Fruit fly (Drosophila melanogaster): ENCODE data around the gene CG5421.

Gene CG5421

dm6 chr2L:12485897-12486615 is 38.1 kb upstream of the CG5421 start (continued):
- no peak for TF ChIP-seq ap (GFP tag; IDR thresholded peaks at IDR 0.05)
- TF ChIP-seq pnt (GFP tag; optimal IDR thresholded peaks at IDR 0.05): no peak
- peak in 1 of 2 experiments; percentile 92 for TF ChIP-seq Hr78 (GFP tag; optimal IDR thresholded peaks at IDR 0.05)
- no peak for TF ChIP-seq tll (GFP tag; optimal IDR thresholded peaks at IDR 0.05)
- peak; percentile 52 for TF ChIP-seq CG11504 (tag; optimal IDR thresholded peaks at IDR 0.05)
- TF ChIP-seq CG10654 (GFP tag; optimal IDR thresholded peaks at IDR 0.05): no peak
- TF ChIP-seq Dfd (GFP tag; optimal IDR thresholded peaks at IDR 0.05): no peak
- no peak for TF ChIP-seq Mes4 (GFP tag; optimal IDR thresholded peaks at IDR 0.05)
- no peak for TF ChIP-seq CG15514 (GFP tag; optimal IDR thresholded peaks at IDR 0.05)
- no peak for TF ChIP-seq hb (GFP tag; IDR thresholded peaks at IDR 0.05; ENCODE audit: partially characterized antibody)
- TF ChIP-seq MTF-1 (GFP tag; optimal IDR thresholded peaks at IDR 0.05; ENCODE audit: borderline replicate concordance): no peak
- TF ChIP-seq CG3995 (GFP tag; optimal IDR thresholded peaks at IDR 0.05): no peak
- TF ChIP-seq CG7928 (GFP tag; optimal IDR thresholded peaks at IDR 0.05): no peak
- no peak for TF ChIP-seq TFAM (GFP tag; optimal IDR thresholded peaks at IDR 0.05)
- no peak for TF ChIP-seq ind (GFP tag; optimal IDR thresholded peaks at IDR 0.05)
- TF ChIP-seq sob (GFP tag; IDR thresholded peaks at IDR 0.05): no peak
- TF ChIP-seq vfl (GFP tag; optimal IDR thresholded peaks at IDR 0.05): no peak
- no peak for TF ChIP-seq kni (GFP tag; optimal IDR thresholded peaks at IDR 0.05)
- no peak for TF ChIP-seq ci (GFP tag; IDR thresholded peaks at IDR 0.05)
- no peak for TF ChIP-seq nerfin-1 (tag; optimal IDR thresholded peaks at IDR 0.05)
- TF ChIP-seq Optix (GFP tag; IDR thresholded peaks at IDR 0.05): 0 out of 3 replicates have a peak, but pooled peaks have one; percentile 35
- TF ChIP-seq Sox100B (GFP tag; optimal IDR thresholded peaks at IDR 0.05): peak; percentile 33
- TF ChIP-seq row (GFP tag; IDR thresholded peaks at IDR 0.05): 0 out of 3 replicates have a peak, but pooled peaks have one; percentile 21
- no peak for TF ChIP-seq dan (GFP tag; IDR thresholded peaks at IDR 0.05)
- TF ChIP-seq gsb-n (tag; optimal IDR thresholded peaks at IDR 0.05): no peak
- no peak for TF ChIP-seq h (optimal IDR thresholded peaks at IDR 0.05)
- TF ChIP-seq CG18262 (tag; optimal IDR thresholded peaks at IDR 0.05): peak; percentile 44
- no peak for TF ChIP-seq gt (GFP tag; IDR thresholded peaks at IDR 0.05)
- no peak for TF ChIP-seq Elba2 (GFP tag; optimal IDR thresholded peaks at IDR 0.05)
- TF ChIP-seq Chrac-16 (GFP tag; optimal IDR thresholded peaks at IDR 0.05): no peak
- no peak for TF ChIP-seq fd102C (GFP tag; optimal IDR thresholded peaks at IDR 0.05)
- TF ChIP-seq CG3281 (GFP tag; optimal IDR thresholded peaks at IDR 0.05): no peak
- no peak for TF ChIP-seq amos (GFP tag; IDR thresholded peaks at IDR 0.05; ENCODE audit: partially characterized antibody)
- TF ChIP-seq CG2712 (tag; optimal IDR thresholded peaks at IDR 0.05): peak; percentile 48
- TF ChIP-seq CG17912 (GFP tag; optimal IDR thresholded peaks at IDR 0.05): no peak
- TF ChIP-seq CG4404 (GFP tag; IDR thresholded peaks at IDR 0.05): no peak
- TF ChIP-seq Vsx1 (GFP tag; optimal IDR thresholded peaks at IDR 0.05): no peak
- no peak for TF ChIP-seq CG13424 (tag; optimal IDR thresholded peaks at IDR 0.05)
- TF ChIP-seq HLH4C (GFP tag; IDR thresholded peaks at IDR 0.05; ENCODE audit: partially characterized antibody): no peak
- no peak for TF ChIP-seq sna (GFP tag; IDR thresholded peaks at IDR 0.05; ENCODE audit: partially characterized antibody)
- TF ChIP-seq CG1024 (GFP tag; IDR thresholded peaks at IDR 0.05): no peak
- no peak for TF ChIP-seq fd64A (GFP tag; optimal IDR thresholded peaks at IDR 0.05)
- no peak for TF ChIP-seq cato (GFP tag; optimal IDR thresholded peaks at IDR 0.05; ENCODE audit: borderline replicate concordance)
- TF ChIP-seq CG6175 (GFP tag; IDR thresholded peaks at IDR 0.05): no peak
- no peak for TF ChIP-seq fu2 (GFP tag; optimal IDR thresholded peaks at IDR 0.05)
- TF ChIP-seq gem (tag; optimal IDR thresholded peaks at IDR 0.05): peak; percentile 39
- peak; percentile 1 for TF ChIP-seq CG10979 (tag; optimal IDR thresholded peaks at IDR 0.05)
- TF ChIP-seq Camta (GFP tag; optimal IDR thresholded peaks at IDR 0.05): no peak
- peak; percentile 30; the same call in 1 of the 3 replicates for TF ChIP-seq CG17361 (GFP tag; IDR thresholded peaks at IDR 0.05)

All from whole organism, embryonic.